Worm (Caenorhabditis elegans) whole organism, L4/young adult: ENCODE data around the gene Y104H12D.2.

Experiments used
- dao-5 ChIP-seq: sonication (generic microtip); optimal IDR thresholded peaks from 2 replicates; lab custom pipeline; 2016; ENCODE audit warnings: missing genotype, missing genetic modification characterization, moderate library complexity, missing compliant biosample characterization
- him-1 ChIP-seq: sonication (generic microtip); optimal IDR thresholded peaks from 2 replicates; lab custom pipeline; 2016; ENCODE audit warnings: missing genotype, missing genetic modification reagents, missing genetic modification characterization, missing compliant biosample characterization

ce11 chrIV:1225596-1226232 is 47.9 kb downstream of the Y104H12D.2 start, which contains the start of gene W09G12.8:
- TF ChIP-seq him-1 (tag; lab: Kevin White, UChicago) (no peak), dao-5 (tag; lab: Kevin White, UChicago) (no peak)
